Fruit fly (Drosophila melanogaster) whole organism, wandering third instar larva: Measurements from ENCODE around the gene Awh.

Experiments used
- Myc ChIP-seq: fragments of >200 bp; optimal IDR thresholded peaks from 2 replicates; lab custom pipeline; 2017
- Sp1 ChIP-seq: fragments of 200-800 bp; sonication (Bioruptor generic); optimal IDR thresholded peaks from 3 replicates; lab custom pipeline; 2019; ENCODE audit warnings: missing biosample characterization, mild to moderate bottlenecking, missing genetic modification characterization, moderate library complexity
- brk ChIP-seq: fragments of 200-800 bp; sonication (Bioruptor generic); optimal IDR thresholded peaks from 2 replicates; lab custom pipeline; 2016; ENCODE audit warnings: missing biosample characterization, mild to moderate bottlenecking, missing genetic modification characterization
- dl ChIP-seq, 2 experiments: fragments of 175-275, 200-275 bp in 1 of 2; fragments of 200-275 bp in 1 of 2; sonication (Bioruptor generic); optimal IDR thresholded peaks; lab custom pipeline; 2018; ENCODE audit warnings: mild to moderate bottlenecking in 2 of 2, missing biosample characterization in 2 of 2, missing genetic modification characterization in 2 of 2, moderate library complexity in 2 of 2; ENCODE audit not compliant: partially characterized antibody in 2 of 2, insufficient read depth in 1 of 2
- ey ChIP-seq: fragments of 200-800 bp; sonication (Bioruptor generic); optimal IDR thresholded peaks from 2 replicates; lab custom pipeline; 2016; ENCODE audit warnings: missing biosample characterization, missing genetic modification characterization
- rgr ChIP-seq: fragments of 200-800 bp; sonication (Bioruptor generic); optimal IDR thresholded peaks from 3 replicates; lab custom pipeline; 2016; ENCODE audit warnings: missing biosample characterization, mild to moderate bottlenecking, missing genetic modification characterization
- usp ChIP-seq: fragments of >200 bp; optimal IDR thresholded peaks from 2 replicates; lab custom pipeline; 2017; ENCODE audit warnings: missing biosample characterization, missing genetic modification characterization

DNA sequence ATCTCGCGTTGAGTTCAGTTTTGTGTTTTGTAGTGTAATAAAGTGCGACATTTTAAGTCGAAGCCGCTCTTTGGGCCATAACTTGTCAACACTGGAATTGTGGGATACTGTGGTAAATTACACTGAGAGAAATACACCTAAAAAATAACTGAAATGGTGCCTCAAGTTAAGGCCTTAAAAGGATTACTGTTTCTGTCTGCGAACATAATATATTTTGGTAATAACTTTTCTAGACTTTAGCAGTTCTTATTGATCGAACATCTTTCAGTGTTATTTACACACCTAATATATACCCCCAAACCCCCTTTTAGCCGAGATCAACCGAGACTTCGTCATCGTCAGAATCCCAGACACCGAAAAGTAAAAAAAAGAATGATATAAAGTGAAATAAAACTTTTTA lies 5.8 kb downstream of the Awh start:
- TF ChIP-seq rgr (GFP tag; lab: Kevin White, UChicago): peak; percentile 13
- no peak for TF ChIP-seq usp
- TF ChIP-seq dl (GFP tag; optimal IDR thresholded peaks at IDR 0.05; lab: Kevin White, UChicago; ENCODE audit: insufficient read depth in 1 of 2, partially characterized antibody in 2 of 2): no peak
- no peak for TF ChIP-seq Sp1 (GFP tag; lab: Kevin White, UChicago)
- peak; percentile 35 for TF ChIP-seq ey (GFP tag; lab: Kevin White, UChicago)
- TF ChIP-seq brk (GFP tag; lab: Kevin White, UChicago): no peak
- no peak for TF ChIP-seq Myc (lab: Kevin White, UChicago)
